Fruit fly (Drosophila melanogaster): Measurements from ENCODE around the gene CG12795.

CG12795 gene

dm6 chr2L:3444789-3445188 lies 7.5 kb upstream of the CG12795 start (continued):
- no peak for TF ChIP-seq CG17829 (tag; optimal IDR thresholded peaks at IDR 0.05)
- no peak for TF ChIP-seq scrt (GFP tag; optimal IDR thresholded peaks at IDR 0.05)
- TF ChIP-seq Myb (GFP tag; optimal IDR thresholded peaks at IDR 0.05), result no peak
- peak; percentile 28 for TF ChIP-seq bab2 (GFP tag; optimal IDR thresholded peaks at IDR 0.05)
- peak; percentile 19 for TF ChIP-seq Atf-2 (GFP tag; optimal IDR thresholded peaks at IDR 0.05)
- no peak for TF ChIP-seq sima (GFP tag; optimal IDR thresholded peaks at IDR 0.05)
- peak; percentile 20 for TF ChIP-seq jumu (GFP tag; optimal IDR thresholded peaks at IDR 0.05)
- TF ChIP-seq pan (optimal IDR thresholded peaks at IDR 0.05), result no peak
- peak in 1 of 2 experiments; percentile 67 for TF ChIP-seq pan (GFP tag; optimal IDR thresholded peaks at IDR 0.05 in 1 of 2, IDR thresholded peaks at IDR 0.05 in 1 of 2)
- no peak for TF ChIP-seq pfk (GFP tag; optimal IDR thresholded peaks at IDR 0.05)
- TF ChIP-seq CG34422 (GFP tag; IDR thresholded peaks at IDR 0.05), result 0 out of 3 replicates have a peak, but pooled peaks have one; percentile 44
- no peak for TF ChIP-seq CG10959 (GFP tag; IDR thresholded peaks at IDR 0.05)
- TF ChIP-seq CG11247 (GFP tag; IDR thresholded peaks at IDR 0.05), result peak; percentile 33; the same call in 1 of the 2 replicates
- TF ChIP-seq H15 (GFP tag; IDR thresholded peaks at IDR 0.05), result 0 out of 3 replicates have a peak, but pooled peaks have one; percentile 27
- TF ChIP-seq D (optimal IDR thresholded peaks at IDR 0.05), result no peak
- no peak for TF ChIP-seq D (GFP tag; optimal IDR thresholded peaks at IDR 0.05)
- peak; percentile 5 for TF ChIP-seq pum (GFP tag; optimal IDR thresholded peaks at IDR 0.05)
- TF ChIP-seq sisA (GFP tag; IDR thresholded peaks at IDR 0.05), result peak; percentile 46
- TF ChIP-seq row (GFP tag; IDR thresholded peaks at IDR 0.05), result peak; percentile 39
- TF ChIP-seq CG14667 (GFP tag; IDR thresholded peaks at IDR 0.05), result peak; percentile 44; the same call in 1 of the 2 replicates
- TF ChIP-seq Usf (GFP tag; optimal IDR thresholded peaks at IDR 0.05), result no peak
- no peak for TF ChIP-seq zen2 (GFP tag; IDR thresholded peaks at IDR 0.05; ENCODE audit: partially characterized antibody)
- peak; percentile 41; the same call in 1 of the 2 replicates for TF ChIP-seq ttk (GFP tag; IDR thresholded peaks at IDR 0.05)
- no peak for TF ChIP-seq tap (tag; optimal IDR thresholded peaks at IDR 0.05)
- no peak for TF ChIP-seq CG6813 (GFP tag; optimal IDR thresholded peaks at IDR 0.05)
- TF ChIP-seq NC2β (GFP tag; optimal IDR thresholded peaks at IDR 0.05), result peak; percentile 8
- peak; percentile 7 for TF ChIP-seq repo (GFP tag; optimal IDR thresholded peaks at IDR 0.05)
- TF ChIP-seq dysf (GFP tag; IDR thresholded peaks at IDR 0.05), result peak; percentile 66; the same call in 2 of the 3 replicates
- TF ChIP-seq fd3F (GFP tag; optimal IDR thresholded peaks at IDR 0.05), result no peak
- no peak for TF ChIP-seq CG1529 (GFP tag; optimal IDR thresholded peaks at IDR 0.05)
- TF ChIP-seq CG11456 (GFP tag; IDR thresholded peaks at IDR 0.05), result peak; percentile 60; the same call in 1 of the 3 replicates
- TF ChIP-seq CG10147 (GFP tag; optimal IDR thresholded peaks at IDR 0.05), result no peak
- TF ChIP-seq CTCF (GFP tag; optimal IDR thresholded peaks at IDR 0.05), result no peak
- peak; percentile 35 for TF ChIP-seq CG10979 (tag; optimal IDR thresholded peaks at IDR 0.05)
- no peak for TF ChIP-seq CG17568 (GFP tag; optimal IDR thresholded peaks at IDR 0.05)
- TF ChIP-seq Oli (tag; optimal IDR thresholded peaks at IDR 0.05), result peak; percentile 49
- TF ChIP-seq Ptx1 (GFP tag; IDR thresholded peaks at IDR 0.05), result peak; percentile 65
- TF ChIP-seq vvl (GFP tag; IDR thresholded peaks at IDR 0.05), result peak; percentile 73
- peak; percentile 59; the same call in 1 of the 2 replicates for TF ChIP-seq CG17328 (GFP tag; IDR thresholded peaks at IDR 0.05)
- TF ChIP-seq Trl (optimal IDR thresholded peaks at IDR 0.05), result no peak
- peak; percentile 7 for TF ChIP-seq Trl (GFP tag; optimal IDR thresholded peaks at IDR 0.05)
- TF ChIP-seq CrebB (tag; optimal IDR thresholded peaks at IDR 0.05), result no peak
- peak; percentile 40; the same call in 1 of the 2 replicates for TF ChIP-seq H2.0 (GFP tag; IDR thresholded peaks at IDR 0.05)
- peak; percentile 32 for TF ChIP-seq Hr3 (GFP tag; optimal IDR thresholded peaks at IDR 0.05)
- TF ChIP-seq ssp (GFP tag; IDR thresholded peaks at IDR 0.05), result 0 out of 2 replicates have a peak, but pooled peaks have one; percentile 28
- TF ChIP-seq vfl (GFP tag; optimal IDR thresholded peaks at IDR 0.05), result peak; percentile 24
- no peak for TF ChIP-seq CG14014 (GFP tag; IDR thresholded peaks at IDR 0.05)
- TF ChIP-seq Dek (tag; optimal IDR thresholded peaks at IDR 0.05), result no peak
- no peak for TF ChIP-seq salm (tag; optimal IDR thresholded peaks at IDR 0.05)
- TF ChIP-seq CG3726 (GFP tag; IDR thresholded peaks at IDR 0.05), result 0 out of 3 replicates have a peak, but pooled peaks have one; percentile 20
- TF ChIP-seq Poxn (GFP tag; IDR thresholded peaks at IDR 0.05), result no peak
